Fruit fly (Drosophila melanogaster) whole organism, embryonic: ENCODE data around the gene Mal-B1.

Experiments used
- Ada2b ChIP-seq: fragments of 200-800 bp; sonication (Bioruptor generic); IDR thresholded peaks from 2 replicates; pipeline ENCODE4 v1.3.6; 2022; ENCODE audit warnings: missing biosample characterization, missing genetic modification characterization
- B-H2 ChIP-seq: fragments of 200-800 bp; sonication (Bioruptor generic); optimal IDR thresholded peaks from 2 replicates; lab custom pipeline; 2018; ENCODE audit warnings: missing biosample characterization, mild to moderate bottlenecking, missing genetic modification characterization
- CG10147 ChIP-seq: fragments of 200-800 bp; sonication (Bioruptor generic); optimal IDR thresholded peaks from 2 replicates; lab custom pipeline; 2019; ENCODE audit warnings: missing biosample characterization, mild to moderate bottlenecking, missing genetic modification characterization, moderate library complexity
- CG1024 ChIP-seq: fragments of 200-800 bp; sonication (Bioruptor generic); IDR thresholded peaks from 2 replicates; pipeline ENCODE4 v1.3.6; 2022; ENCODE audit warnings: missing biosample characterization, missing genetic modification characterization
- CG10366 ChIP-seq: fragments of 200-800 bp; sonication (Bioruptor generic); IDR thresholded peaks from 2 replicates; pipeline ENCODE4 v1.3.6; 2022; ENCODE audit warnings: missing biosample characterization, missing genetic modification characterization
- CG11504 ChIP-seq: fragments of 200-800 bp; sonication (Bioruptor generic); optimal IDR thresholded peaks from 3 replicates; lab custom pipeline; 2019; ENCODE audit warnings: missing biosample characterization, mild to moderate bottlenecking, missing genetic modification characterization, moderate library complexity
- CG11723 ChIP-seq: fragments of 200-800 bp; sonication (Bioruptor generic); optimal IDR thresholded peaks from 2 replicates; lab custom pipeline; 2017; ENCODE audit warnings: missing biosample characterization, mild to moderate bottlenecking, missing genetic modification characterization
- CG12104 ChIP-seq: fragments of 200-800 bp; sonication (Bioruptor generic); optimal IDR thresholded peaks from 3 replicates; lab custom pipeline; 2016; ENCODE audit warnings: missing biosample characterization, missing genetic modification characterization
- CG13424 ChIP-seq: fragments of 200-800 bp; sonication (Bioruptor generic); optimal IDR thresholded peaks from 2 replicates; lab custom pipeline; 2019; ENCODE audit warnings: missing biosample characterization, mild to moderate bottlenecking, missing genetic modification characterization, moderate library complexity
- CG13624 ChIP-seq: fragments of 200-800 bp; sonication (Bioruptor generic); optimal IDR thresholded peaks from 2 replicates; lab custom pipeline; 2016; ENCODE audit warnings: missing biosample characterization, missing genetic modification characterization
- CG14860 ChIP-seq: fragments of 200-800 bp; sonication (Bioruptor generic); IDR thresholded peaks from 3 replicates; pipeline ENCODE4 v1.3.6; 2022; ENCODE audit warnings: missing biosample characterization, missing genetic modification characterization; ENCODE audit not compliant: partially characterized antibody
- CG15073 ChIP-seq: fragments of 200-800 bp; sonication (Bioruptor generic); optimal IDR thresholded peaks from 2 replicates; lab custom pipeline; 2016; ENCODE audit warnings: missing biosample characterization, missing genetic modification characterization
- CG1647 ChIP-seq: fragments of 200-800 bp; sonication (Bioruptor generic); optimal IDR thresholded peaks from 3 replicates; lab custom pipeline; 2016; ENCODE audit warnings: missing biosample characterization, missing genetic modification characterization
- CG17361 ChIP-seq: fragments of 200-800 bp; sonication (Bioruptor generic); IDR thresholded peaks from 3 replicates; pipeline ENCODE4 v1.3.6; 2022; ENCODE audit warnings: missing biosample characterization, missing genetic modification characterization
- CG1792 ChIP-seq: fragments of 200-800 bp; sonication (Bioruptor generic); optimal IDR thresholded peaks from 2 replicates; lab custom pipeline; 2016; ENCODE audit warnings: missing biosample characterization, missing genetic modification characterization
- CG3281 ChIP-seq: fragments of 200-800 bp; sonication (Bioruptor generic); optimal IDR thresholded peaks from 3 replicates; lab custom pipeline; 2017; ENCODE audit warnings: missing biosample characterization, mild to moderate bottlenecking, missing genetic modification characterization
- CG33213 ChIP-seq: fragments of 200-800 bp; sonication (Bioruptor generic); optimal IDR thresholded peaks from 3 replicates; lab custom pipeline; 2016; ENCODE audit warnings: missing biosample characterization, missing genetic modification characterization
- CG3726 ChIP-seq: fragments of 200-800 bp; sonication (Bioruptor generic); IDR thresholded peaks from 3 replicates; pipeline ENCODE4, ENCODE4 v1.3.6; 2022; ENCODE audit warnings: missing biosample characterization, missing genetic modification characterization
- CG6791 ChIP-seq: fragments of 200-800 bp; sonication (Bioruptor generic); IDR thresholded peaks from 3 replicates; pipeline ENCODE4 v1.3.6; 2022; ENCODE audit warnings: missing biosample characterization, missing genetic modification characterization; ENCODE audit not compliant: partially characterized antibody
- CG7372 ChIP-seq: fragments of 200-800 bp; sonication (Bioruptor generic); IDR thresholded peaks from 2 replicates; pipeline ENCODE4 v1.3.6; 2022; ENCODE audit warnings: missing biosample characterization, missing genetic modification characterization
- CG7786 ChIP-seq: fragments of 200-800 bp; sonication (Bioruptor generic); optimal IDR thresholded peaks from 2 replicates; lab custom pipeline; 2016; ENCODE audit warnings: missing biosample characterization, missing genetic modification characterization
- Chrac-16 ChIP-seq: fragments of 200-800 bp; sonication (Bioruptor generic); optimal IDR thresholded peaks from 3 replicates; lab custom pipeline; 2016; ENCODE audit warnings: missing biosample characterization, missing genetic modification characterization
- CkIIα-i1 ChIP-seq: fragments of 200-800 bp; sonication (Bioruptor generic); IDR thresholded peaks from 2 replicates; pipeline ENCODE4 v1.3.6; 2022; ENCODE audit warnings: missing biosample characterization, missing genetic modification characterization
- CoRest ChIP-seq: fragments of 200-800 bp; sonication (Bioruptor generic); optimal IDR thresholded peaks from 3 replicates; lab custom pipeline; 2018; ENCODE audit warnings: missing biosample characterization, mild to moderate bottlenecking, missing genetic modification characterization, moderate library complexity
- Dll ChIP-seq: fragments of 200-800 bp; sonication (Bioruptor generic); IDR thresholded peaks from 4 replicates; pipeline ENCODE4 v1.3.6; 2022; ENCODE audit warnings: missing biosample characterization, missing genetic modification characterization; ENCODE audit not compliant: partially characterized antibody
- Doc3 ChIP-seq: fragments of 200-800 bp; sonication (Bioruptor generic); IDR thresholded peaks from 3 replicates; pipeline ENCODE4 v1.3.6; 2022; ENCODE audit warnings: missing biosample characterization, missing genetic modification characterization; ENCODE audit not compliant: partially characterized antibody
- E2f1 ChIP-seq: fragments of 200-800 bp; sonication (Bioruptor generic); IDR thresholded peaks from 2 replicates; pipeline ENCODE4 v1.3.6; 2022; ENCODE audit warnings: missing biosample characterization, missing genetic modification characterization
- GATAe ChIP-seq: fragments of 200-800 bp; sonication (Bioruptor generic); conservative IDR thresholded peaks from 2 replicates; pipeline ENCODE4 v1.3.6; 2022; ENCODE audit warnings: missing biosample characterization, missing genetic modification characterization
- HLH3B ChIP-seq: fragments of 200-800 bp; sonication (Bioruptor generic); IDR thresholded peaks from 2 replicates; pipeline ENCODE4 v1.3.6; 2022; ENCODE audit warnings: missing biosample characterization, missing genetic modification characterization
- HmgD ChIP-seq: fragments of 200-800 bp; sonication (Bioruptor generic); optimal IDR thresholded peaks from 3 replicates; lab custom pipeline; 2016; ENCODE audit warnings: missing biosample characterization, missing genetic modification characterization
- Hmr ChIP-seq: fragments of 200-800 bp; sonication (Bioruptor generic); optimal IDR thresholded peaks from 3 replicates; lab custom pipeline; 2017; ENCODE audit warnings: mild to moderate bottlenecking, missing biosample characterization, missing genetic modification reagents, missing genetic modification characterization
- Hr39 ChIP-seq: fragments of >200 bp; optimal IDR thresholded peaks from 2 replicates; lab custom pipeline; 2017
- Jarid2 ChIP-seq: fragments of 200-800 bp; sonication (Bioruptor generic); optimal IDR thresholded peaks from 3 replicates; lab custom pipeline; 2017; ENCODE audit warnings: mild to moderate bottlenecking, missing biosample characterization, missing genetic modification reagents, missing genetic modification characterization
- Lim3 ChIP-seq: fragments of 200-800 bp; sonication (Bioruptor generic); IDR thresholded peaks from 2 replicates; pipeline ENCODE4 v1.3.6; 2022; ENCODE audit warnings: missing biosample characterization, missing genetic modification characterization
- MESR4 ChIP-seq: fragments of 200-800 bp; sonication (Bioruptor generic); optimal IDR thresholded peaks from 2 replicates; lab custom pipeline; 2018; ENCODE audit warnings: missing biosample characterization, mild to moderate bottlenecking, missing genetic modification characterization, moderate library complexity
- Med ChIP-seq: fragments of 200-800 bp; sonication (Bioruptor generic); peaks from one replicate; lab custom pipeline; 2016; ENCODE audit warnings: missing biosample characterization, missing genetic modification characterization, mild to moderate bottlenecking, inconsistent platforms, moderate library complexity
- TFAM ChIP-seq: fragments of 200-800 bp; sonication (Bioruptor generic); optimal IDR thresholded peaks from 2 replicates; lab custom pipeline; 2017; ENCODE audit warnings: missing biosample characterization, missing genetic modification characterization, inconsistent platforms
- ac ChIP-seq: fragments of 200-800 bp; sonication (Bioruptor generic); optimal IDR thresholded peaks from 3 replicates; lab custom pipeline; 2017; ENCODE audit warnings: missing biosample characterization, mild to moderate bottlenecking, missing genetic modification characterization
- ara ChIP-seq: fragments of 200-800 bp; sonication (Bioruptor generic); IDR thresholded peaks from 2 replicates; pipeline ENCODE4 v1.3.6; 2022; ENCODE audit warnings: missing biosample characterization, missing genetic modification characterization
- bigmax ChIP-seq: fragments of 200-800 bp; sonication (Bioruptor generic); optimal IDR thresholded peaks from 2 replicates; lab custom pipeline; 2018; ENCODE audit warnings: missing biosample characterization, mild to moderate bottlenecking, missing genetic modification characterization
- da ChIP-seq: fragments of 200-800 bp; sonication (Bioruptor generic); optimal IDR thresholded peaks from 2 replicates; lab custom pipeline; 2016; ENCODE audit warnings: missing biosample characterization, missing genetic modification characterization
- dysf ChIP-seq: fragments of 200-800 bp; sonication (Bioruptor generic); IDR thresholded peaks from 3 replicates; pipeline ENCODE4 v1.3.6; 2022; ENCODE audit warnings: missing biosample characterization, missing genetic modification characterization
- fd102C ChIP-seq: fragments of 200-800 bp; sonication (Bioruptor generic); optimal IDR thresholded peaks from 2 replicates; lab custom pipeline; 2018; ENCODE audit warnings: missing biosample characterization, mild to moderate bottlenecking, missing genetic modification characterization, moderate library complexity
- gcm2 ChIP-seq: fragments of 200-800 bp; sonication (Bioruptor generic); optimal IDR thresholded peaks from 2 replicates; lab custom pipeline; 2016; ENCODE audit warnings: missing biosample characterization, missing genetic modification characterization
- gsb ChIP-seq: fragments of 200-800 bp; sonication (Bioruptor generic); IDR thresholded peaks from 2 replicates; pipeline ENCODE4 v1.3.6; 2022; ENCODE audit warnings: missing biosample characterization, missing genetic modification characterization
- jumu ChIP-seq: fragments of 200-800 bp; sonication (Bioruptor generic); optimal IDR thresholded peaks from 3 replicates; lab custom pipeline; 2016; ENCODE audit warnings: missing biosample characterization, missing genetic modification characterization
- oc ChIP-seq: fragments of 200-800 bp; sonication (Bioruptor generic); optimal IDR thresholded peaks from 2 replicates; lab custom pipeline; 2018; ENCODE audit warnings: missing biosample characterization, mild to moderate bottlenecking, missing genetic modification characterization, moderate library complexity
- sisA ChIP-seq: fragments of 200-800 bp; sonication (Bioruptor generic); IDR thresholded peaks from 2 replicates; pipeline ENCODE4 v1.3.6; 2022; ENCODE audit warnings: missing biosample characterization, missing genetic modification characterization
- toy ChIP-seq: fragments of 200-800 bp; sonication (Bioruptor generic); IDR thresholded peaks from 2 replicates; pipeline ENCODE4 v1.3.6; 2022; ENCODE audit warnings: missing biosample characterization, missing genetic modification characterization
- vvl ChIP-seq: fragments of 200-800 bp; sonication (Bioruptor generic); IDR thresholded peaks from 2 replicates; pipeline ENCODE4 v1.3.6; 2022; ENCODE audit warnings: missing biosample characterization, missing genetic modification characterization

Gene Mal-B1

DNA sequence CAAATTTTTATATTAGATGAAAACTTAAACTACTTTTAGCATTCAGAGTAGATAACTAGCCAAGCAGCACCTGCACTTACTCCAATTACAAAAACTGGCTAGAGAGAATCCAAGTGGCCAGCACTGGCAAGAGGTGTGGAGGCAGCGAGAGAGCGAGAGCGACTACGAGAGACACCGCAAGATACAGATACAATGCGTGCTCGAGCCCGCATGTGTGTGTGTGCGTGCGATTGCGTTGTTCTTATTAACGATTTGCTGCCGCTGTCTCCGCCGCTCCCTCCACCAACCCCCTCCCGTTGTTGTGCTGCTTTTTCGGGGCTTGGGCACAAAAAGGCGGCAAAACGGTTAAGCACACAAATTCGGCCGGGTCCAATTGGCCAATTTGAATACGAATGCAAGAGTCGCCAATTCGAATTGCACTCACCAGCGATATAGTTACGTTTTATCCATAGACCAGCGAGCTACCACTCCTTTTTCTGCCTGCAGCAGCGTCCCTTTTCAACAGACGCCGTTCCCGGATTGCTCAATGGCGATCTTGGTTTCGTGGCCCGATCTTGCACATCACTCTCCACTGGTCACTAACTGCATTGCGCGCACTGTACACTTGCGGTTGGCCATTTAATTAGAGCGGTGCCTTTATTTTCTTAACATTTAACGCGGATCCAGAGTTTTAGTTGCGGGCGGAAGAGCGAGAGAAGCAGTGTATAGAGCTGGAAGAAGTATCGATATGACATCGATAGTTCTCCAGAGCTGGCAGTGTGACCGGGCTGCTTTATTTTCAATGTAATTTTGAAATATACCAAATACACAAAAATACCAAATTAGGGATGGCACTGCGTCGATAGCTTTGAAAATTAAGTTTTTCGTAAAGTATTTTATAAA, 38.1 kb upstream of the Mal-B1 start, which contains the start of gene crol (continued):
- peak; percentile 30 for TF ChIP-seq jumu
- peak; percentile 80 for TF ChIP-seq Med (GFP tag; lab: Kevin White, UChicago)
- no peak for TF ChIP-seq Ada2b (GFP tag; lab: Robert Waterston, UW)
- TF ChIP-seq E2f1 (GFP tag; lab: Robert Waterston, UW) = peak; percentile 81
- TF ChIP-seq oc (tag; lab: Kevin White, UChicago) = no peak
- no peak for TF ChIP-seq sisA (GFP tag; lab: Robert Waterston, UW)
- TF ChIP-seq toy = no peak
- no peak for TF ChIP-seq CG3726 (GFP tag; lab: Robert Waterston, UW)
- TF ChIP-seq CG12104 (GFP tag; lab: Kevin White, UChicago) = no peak
- peak; percentile 86 for TF ChIP-seq Dll
- TF ChIP-seq Hr39 (lab: Kevin White, UChicago) = no peak
- TF ChIP-seq CG7786 (GFP tag; lab: Kevin White, UChicago) = no peak
- TF ChIP-seq gsb = no peak
- TF ChIP-seq CkIIα-i1 (GFP tag; lab: Robert Waterston, UW) = no peak
- no peak for TF ChIP-seq CG1792 (GFP tag; lab: Kevin White, UChicago)
- TF ChIP-seq CG1024 (GFP tag; lab: Robert Waterston, UW) = no peak
- TF ChIP-seq GATAe (GFP tag; lab: Robert Waterston, UW) = no peak
- no peak for TF ChIP-seq da (GFP tag; lab: Kevin White, UChicago)
- TF ChIP-seq vvl = peak; percentile 21; the same call in 1 of the 2 replicates
- peak; percentile 37 for TF ChIP-seq CG11504
- no peak for TF ChIP-seq Jarid2 (GFP tag; lab: Kevin White, UChicago)
- peak; percentile 31 for TF ChIP-seq CG33213 (GFP tag; lab: Kevin White, UChicago)
- no peak for TF ChIP-seq Chrac-16 (GFP tag; lab: Kevin White, UChicago)
- no peak for TF ChIP-seq fd102C
- TF ChIP-seq CG13624 (GFP tag; lab: Kevin White, UChicago) = no peak
- peak; percentile 36 for TF ChIP-seq CoRest (tag; lab: Kevin White, UChicago)
- no peak for TF ChIP-seq CG11723
- 0 out of 2 replicates have a peak, but pooled peaks have one; percentile 13 for TF ChIP-seq CG10366
- TF ChIP-seq HmgD (GFP tag; lab: Kevin White, UChicago) = no peak
- TF ChIP-seq CG1647 (GFP tag; lab: Kevin White, UChicago) = no peak
- peak; percentile 43 for TF ChIP-seq Hmr
- no peak; the same call in 2 of the 3 replicates for TF ChIP-seq dysf
- TF ChIP-seq CG15073 (GFP tag; lab: Kevin White, UChicago) = no peak
- no peak for TF ChIP-seq B-H2 (GFP tag; lab: Kevin White, UChicago)
- no peak for TF ChIP-seq TFAM (GFP tag; lab: Kevin White, UChicago)
- no peak for TF ChIP-seq ara (GFP tag; lab: Robert Waterston, UW)
- no peak for TF ChIP-seq CG10147
- TF ChIP-seq CG7372 (GFP tag; lab: Robert Waterston, UW) = no peak
- no peak for TF ChIP-seq bigmax (GFP tag; lab: Kevin White, UChicago)
- TF ChIP-seq CG14860 = peak; percentile 59
- no peak for TF ChIP-seq CG3281 (GFP tag; lab: Kevin White, UChicago)
- no peak for TF ChIP-seq ac (GFP tag; lab: Kevin White, UChicago)
- 0 out of 2 replicates have a peak, but pooled peaks have one; percentile 25 for TF ChIP-seq HLH3B
- peak; percentile 89 for TF ChIP-seq CG6791 (GFP tag; lab: Robert Waterston, UW)
- TF ChIP-seq Doc3 (GFP tag; lab: Robert Waterston, UW) = peak; percentile 76
- TF ChIP-seq gcm2 (GFP tag; lab: Kevin White, UChicago) = no peak
- no peak for TF ChIP-seq Lim3 (GFP tag; lab: Robert Waterston, UW)
- peak; percentile 89 for TF ChIP-seq MESR4 (GFP tag; lab: Kevin White, UChicago)
- TF ChIP-seq CG17361 (GFP tag; lab: Robert Waterston, UW) = peak; percentile 44; the same call in 1 of the 3 replicates
- peak; percentile 43 for TF ChIP-seq CG13424 (tag; lab: Kevin White, UChicago)
